Worm (Caenorhabditis elegans) whole organism, young adult: ENCODE data around the gene svh-2.
A peak's percentile ranks its signal among the peaks of the same experiment; 100 is the strongest.

Source experiments
- C06A6.2 ChIP-seq: fragments of 200-800 bp; sonication (Bioruptor generic); conservative IDR thresholded peaks from 2 replicates; pipeline ENCODE4 v1.3.6; 2022; ENCODE audit warnings: missing genetic modification characterization, missing compliant biosample characterization
- D2030.7 ChIP-seq: fragments of 200-800 bp; sonication (Bioruptor generic); IDR thresholded peaks from 2 replicates; pipeline ENCODE4 v1.3.6; 2022; ENCODE audit warnings: missing genetic modification reagents, missing genetic modification characterization, missing compliant biosample characterization
- F22D6.2 ChIP-seq: sonication (generic microtip); optimal IDR thresholded peaks from 2 replicates; lab custom pipeline; 2016; ENCODE audit warnings: mild to moderate bottlenecking, missing genetic modification characterization, missing compliant biosample characterization
- F55B11.4 ChIP-seq: sonication (generic microtip); optimal IDR thresholded peaks from 2 replicates; lab custom pipeline; 2016; ENCODE audit warnings: missing compliant biosample characterization, missing genetic modification characterization, borderline replicate concordance; ENCODE audit not compliant: insufficient read depth
- F57A8.1 ChIP-seq: fragments of 200-800 bp; sonication (Bioruptor generic); optimal IDR thresholded peaks from 2 replicates; lab custom pipeline; 2018; ENCODE audit warnings: mild to moderate bottlenecking, missing genetic modification characterization, moderate library complexity, missing compliant biosample characterization
- K11D2.4 ChIP-seq: fragments of 200-800 bp; sonication (Bioruptor generic); IDR thresholded peaks from 2 replicates; pipeline ENCODE4 v1.3.6; 2022; ENCODE audit warnings: missing genetic modification reagents, missing genetic modification characterization, missing compliant biosample characterization
- Y53F4B.3 ChIP-seq: fragments of 200-800 bp; sonication (Bioruptor generic); IDR thresholded peaks from 2 replicates; pipeline ENCODE4 v1.3.6; 2022; ENCODE audit warnings: missing genetic modification reagents, missing genetic modification characterization, missing compliant biosample characterization
- Y53G8AR.9 ChIP-seq: fragments of 200-800 bp; sonication (Bioruptor generic); conservative IDR thresholded peaks from 2 replicates; pipeline ENCODE4 v1.3.6; 2022; ENCODE audit warnings: missing genetic modification reagents, missing genetic modification characterization, missing compliant biosample characterization
- Y56A3A.18 ChIP-seq: fragments of 200-800 bp; sonication (Bioruptor generic); IDR thresholded peaks from 2 replicates; pipeline ENCODE4 v1.3.6; 2022; ENCODE audit warnings: missing genetic modification reagents, missing genetic modification characterization, missing compliant biosample characterization
- akir-1 ChIP-seq: fragments of 200-800 bp; sonication (Bioruptor generic); optimal IDR thresholded peaks from 2 replicates; lab custom pipeline; 2018; ENCODE audit warnings: mild to moderate bottlenecking, missing genetic modification characterization, moderate library complexity, missing compliant biosample characterization
- aptf-2 ChIP-seq: fragments of 200-800 bp; sonication (Bioruptor generic); conservative IDR thresholded peaks from 2 replicates; pipeline ENCODE4 v1.3.6; 2022; ENCODE audit warnings: missing genetic modification reagents, missing genetic modification characterization, missing compliant biosample characterization
- aptf-3 ChIP-seq: fragments of 200-800 bp; sonication (Bioruptor generic); IDR thresholded peaks from 2 replicates; pipeline ENCODE4 v1.3.6; 2022; ENCODE audit warnings: missing genetic modification characterization, missing compliant biosample characterization
- ceh-27 ChIP-seq: fragments of 200-800 bp; sonication (Bioruptor generic); optimal IDR thresholded peaks from 2 replicates; lab custom pipeline; 2018; ENCODE audit warnings: mild to moderate bottlenecking, missing genetic modification characterization, moderate library complexity, missing compliant biosample characterization
- ceh-58 ChIP-seq: fragments of 200-800 bp; sonication (Bioruptor generic); IDR thresholded peaks from 2 replicates; pipeline ENCODE4 v1.3.6; 2022; ENCODE audit warnings: missing genetic modification characterization, missing compliant biosample characterization
- ceh-91 ChIP-seq: fragments of 200-800 bp; sonication (Bioruptor generic); IDR thresholded peaks from 2 replicates; pipeline ENCODE4 v1.3.6; 2022; ENCODE audit warnings: missing genetic modification reagents, missing genetic modification characterization, missing compliant biosample characterization
- chd-7 ChIP-seq: sonication (generic microtip); optimal IDR thresholded peaks from 2 replicates; lab custom pipeline; 2016; ENCODE audit warnings: mild to moderate bottlenecking, missing genetic modification characterization, moderate library complexity, missing compliant biosample characterization
- dox-1 ChIP-seq: fragments of 200-800 bp; sonication (Bioruptor generic); IDR thresholded peaks from 2 replicates; pipeline ENCODE4 v1.3.6; 2022; ENCODE audit warnings: missing genetic modification reagents, missing genetic modification characterization, missing compliant biosample characterization
- dpl-1 ChIP-seq: fragments of 150-350 bp; optimal IDR thresholded peaks from 2 replicates; lab custom pipeline; 2014; ENCODE audit warnings: missing biosample characterization, missing genetic modification reagents, missing genetic modification characterization
- egl-44 ChIP-seq: fragments of 200-800 bp; sonication (Bioruptor generic); IDR thresholded peaks from 2 replicates; pipeline ENCODE4 v1.3.6; 2022; ENCODE audit warnings: missing genetic modification reagents, missing genetic modification characterization, missing compliant biosample characterization
- ekl-4 ChIP-seq: fragments of 200-800 bp; sonication (Bioruptor generic); IDR thresholded peaks from 2 replicates; pipeline ENCODE4 v1.3.6; 2022; ENCODE audit warnings: missing genetic modification reagents, missing genetic modification characterization, missing compliant biosample characterization
- ets-4 ChIP-seq: fragments of 200-800 bp; sonication (Bioruptor generic); optimal IDR thresholded peaks from 2 replicates; lab custom pipeline; 2018; ENCODE audit warnings: mild to moderate bottlenecking, missing genetic modification characterization, missing compliant biosample characterization
- hlh-12 ChIP-seq: sonication (generic microtip); optimal IDR thresholded peaks from 2 replicates; lab custom pipeline; 2016; ENCODE audit warnings: missing genetic modification characterization, missing compliant biosample characterization
- hmg-1.2 ChIP-seq: fragments of 200-800 bp; sonication (Bioruptor generic); IDR thresholded peaks from 2 replicates; pipeline ENCODE4 v1.3.6; 2022; ENCODE audit warnings: missing genetic modification reagents, missing genetic modification characterization, missing compliant biosample characterization
- hrde-1 ChIP-seq: sonication (generic microtip); optimal IDR thresholded peaks from 2 replicates; lab custom pipeline; 2016; ENCODE audit warnings: missing genetic modification characterization, mild to moderate bottlenecking, missing compliant biosample characterization, moderate library complexity, missing genotype, missing genetic modification reagents, borderline replicate concordance
- hsf-1 ChIP-seq: fragments of 200-800 bp; sonication (Bioruptor generic); IDR thresholded peaks from 2 replicates; pipeline ENCODE4 v1.3.6; 2022; ENCODE audit warnings: missing genetic modification reagents, missing genetic modification characterization, missing compliant biosample characterization
- let-526 ChIP-seq: fragments of 200-800 bp; sonication (Bioruptor generic); IDR thresholded peaks from 2 replicates; pipeline ENCODE4 v1.3.6; 2022; ENCODE audit warnings: missing genetic modification reagents, missing genetic modification characterization, missing compliant biosample characterization
- let-607 ChIP-seq, 2 experiments: fragments of 200-800 bp in 1 of 2; sonication (Bioruptor generic) in 1 of 2; sonication (generic microtip) in 1 of 2; optimal IDR thresholded peaks; 2 replicates each; lab custom pipeline; 2016 to 2018; ENCODE audit warnings: mild to moderate bottlenecking in 2 of 2, missing compliant biosample characterization in 2 of 2, missing genetic modification characterization in 2 of 2, moderate library complexity in 2 of 2, missing genotype in 1 of 2
- lin-35 ChIP-seq, 3 experiments: fragments of 150-350 bp in 2 of 3; sonication (generic microtip) in 1 of 3; optimal IDR thresholded peaks; 2 replicates each; lab custom pipeline; 2014 to 2018; ENCODE audit warnings: missing biosample characterization in 3 of 3, missing genetic modification characterization in 3 of 3, missing genetic modification reagents in 3 of 3
- lin-54 ChIP-seq: fragments of 200-800 bp; sonication (Bioruptor generic); optimal IDR thresholded peaks from 2 replicates; lab custom pipeline; 2018; ENCODE audit warnings: mild to moderate bottlenecking, missing genetic modification characterization, missing compliant biosample characterization
- lsl-1 ChIP-seq: fragments of 200-800 bp; sonication (Bioruptor generic); optimal IDR thresholded peaks from 2 replicates; lab custom pipeline; 2018; ENCODE audit warnings: mild to moderate bottlenecking, missing genetic modification characterization, moderate library complexity, missing compliant biosample characterization
- lsy-27 ChIP-seq: sonication (generic microtip); optimal IDR thresholded peaks from 2 replicates; lab custom pipeline; 2017; ENCODE audit warnings: missing genetic modification characterization, mild to moderate bottlenecking, missing compliant biosample characterization, antibody characterized with exemption, missing genotype, borderline replicate concordance; ENCODE audit not compliant: insufficient read depth
- madf-10 ChIP-seq: sonication (generic microtip); optimal IDR thresholded peaks from 2 replicates; lab custom pipeline; 2016; ENCODE audit warnings: mild to moderate bottlenecking, missing genetic modification characterization, missing compliant biosample characterization
- madf-6 ChIP-seq: fragments of 200-800 bp; sonication (Bioruptor generic); IDR thresholded peaks from 2 replicates; pipeline ENCODE4 v1.3.6; 2022; ENCODE audit warnings: missing genetic modification reagents, missing genetic modification characterization, missing compliant biosample characterization
- mcd-1 ChIP-seq: fragments of 200-800 bp; sonication (Bioruptor generic); IDR thresholded peaks from 2 replicates; pipeline ENCODE4 v1.3.6; 2022; ENCODE audit warnings: missing genetic modification reagents, missing genetic modification characterization, missing compliant biosample characterization
- mel-28 ChIP-seq: sonication (generic microtip); optimal IDR thresholded peaks from 2 replicates; lab custom pipeline; 2016; ENCODE audit warnings: borderline replicate concordance, mild to moderate bottlenecking, missing genetic modification characterization, missing compliant biosample characterization
- mes-4 ChIP-seq: sonication (generic microtip); optimal IDR thresholded peaks from 2 replicates; lab custom pipeline; 2016; ENCODE audit warnings: missing genotype, missing genetic modification characterization, missing compliant biosample characterization
- nfya-2 ChIP-seq: fragments of 200-800 bp; sonication (Bioruptor generic); IDR thresholded peaks from 2 replicates; pipeline ENCODE4 v1.3.6; 2022; ENCODE audit warnings: missing genetic modification reagents, missing genetic modification characterization, missing compliant biosample characterization
- nfyb-1 ChIP-seq: fragments of 200-800 bp; sonication (Bioruptor generic); IDR thresholded peaks from 2 replicates; pipeline ENCODE4 v1.3.6; 2022; ENCODE audit warnings: missing genetic modification reagents, missing genetic modification characterization, missing compliant biosample characterization
- nhr-179 ChIP-seq: sonication (generic microtip); optimal IDR thresholded peaks from 2 replicates; lab custom pipeline; 2016; ENCODE audit warnings: mild to moderate bottlenecking, missing genetic modification characterization, missing compliant biosample characterization
- nhr-27 ChIP-seq: fragments of 200-800 bp; sonication (Bioruptor generic); optimal IDR thresholded peaks from 2 replicates; lab custom pipeline; 2018; ENCODE audit warnings: mild to moderate bottlenecking, missing genetic modification characterization, moderate library complexity, missing compliant biosample characterization
- repo-1 ChIP-seq: sonication (generic microtip); optimal IDR thresholded peaks from 2 replicates; lab custom pipeline; 2017; ENCODE audit warnings: mild to moderate bottlenecking, missing genetic modification characterization, missing compliant biosample characterization
- snpc-4 ChIP-seq, 5 experiments: fragments of 150-350 bp in 1 of 5; sonication (generic microtip) in 4 of 5; optimal IDR thresholded peaks; 2 replicates each; lab custom pipeline; 2014 to 2018; ENCODE audit warnings: missing genetic modification characterization in 5 of 5, missing biosample characterization in 3 of 5, antibody characterized with exemption in 2 of 5, mild to moderate bottlenecking in 2 of 5, missing compliant biosample characterization in 2 of 5, missing genotype in 2 of 5, moderate library complexity in 2 of 5, missing genetic modification reagents in 1 of 5
- tbx-9 ChIP-seq: sonication (generic microtip); optimal IDR thresholded peaks from 2 replicates; lab custom pipeline; 2016; ENCODE audit warnings: borderline replicate concordance, missing genetic modification characterization, inconsistent platforms, missing compliant biosample characterization
- unc-130 ChIP-seq: sonication (generic microtip); optimal IDR thresholded peaks from 2 replicates; lab custom pipeline; 2016; ENCODE audit warnings: missing genetic modification reagents, missing genetic modification characterization, missing compliant biosample characterization
- zfh-2 ChIP-seq: fragments of 200-800 bp; sonication (Bioruptor generic); conservative IDR thresholded peaks from 2 replicates; pipeline ENCODE4 v1.3.6; 2022; ENCODE audit warnings: missing genetic modification reagents, missing genetic modification characterization, missing compliant biosample characterization
- ztf-25 ChIP-seq: fragments of 200-800 bp; sonication (Bioruptor generic); IDR thresholded peaks from 2 replicates; pipeline ENCODE4 v1.3.6; 2022; ENCODE audit warnings: missing genetic modification reagents, missing genetic modification characterization, missing compliant biosample characterization
- ztf-26 ChIP-seq: sonication (generic microtip); optimal IDR thresholded peaks from 2 replicates; lab custom pipeline; 2017; ENCODE audit warnings: missing genetic modification characterization, missing compliant biosample characterization
- ztf-28 ChIP-seq: fragments of 200-800 bp; sonication (Bioruptor generic); IDR thresholded peaks from 2 replicates; pipeline ENCODE4 v1.3.6; 2022; ENCODE audit warnings: missing genetic modification reagents, missing genetic modification characterization, missing compliant biosample characterization

Gene svh-2

DNA sequence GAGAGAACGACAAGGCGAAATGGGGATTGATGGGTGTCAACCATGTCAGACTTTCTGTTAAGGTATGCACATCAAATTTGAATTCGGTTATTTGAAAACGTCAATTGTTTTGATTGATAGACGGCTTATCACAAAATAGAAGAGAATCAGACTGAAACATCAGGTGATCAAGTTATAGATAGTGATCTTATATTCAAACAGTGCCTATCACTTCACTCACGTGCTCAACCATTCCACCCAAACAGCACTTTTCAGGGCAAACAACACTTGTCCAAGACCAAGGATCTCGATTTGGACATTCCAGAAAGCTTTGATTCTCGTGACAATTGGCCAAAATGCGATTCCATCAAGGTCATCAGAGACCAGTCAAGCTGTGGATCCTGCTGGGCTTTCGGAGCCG is 54.5 kb downstream of the svh-2 start:
- TF ChIP-seq let-607 (tag; optimal IDR thresholded peaks at IDR 0.05; lab: Kevin White, UChicago) (peak in 1 of 2 experiments; percentile 41), ztf-25 (GFP tag; lab: Robert Waterston, UW) (no peak), egl-44 (no peak), let-526 (GFP tag; lab: Robert Waterston, UW) (no peak), D2030.7 (GFP tag; lab: Robert Waterston, UW) (no peak), mcd-1 (GFP tag; lab: Robert Waterston, UW) (no peak), mel-28 (tag; lab: Kevin White, UChicago) (no peak), lin-54 (no peak), C06A6.2 (GFP tag; lab: Robert Waterston, UW) (no peak), Y53G8AR.9 (peak; percentile 59), nhr-179 (tag; lab: Kevin White, UChicago) (no peak), lsy-27 (no peak), ceh-58 (no peak), nhr-27 (tag; lab: Kevin White, UChicago) (no peak), madf-6 (GFP tag; lab: Robert Waterston, UW) (no peak), ceh-27 (GFP tag; lab: Kevin White, UChicago) (no peak), nfyb-1 (no peak), tbx-9 (tag; lab: Kevin White, UChicago) (no peak), aptf-3 (GFP tag; lab: Robert Waterston, UW) (no peak), ztf-26 (no peak), K11D2.4 (GFP tag; lab: Robert Waterston, UW) (no peak), Y56A3A.18 (GFP tag; lab: Robert Waterston, UW) (no peak), F57A8.1 (no peak), F55B11.4 (no peak), repo-1 (tag; lab: Kevin White, UChicago) (peak; percentile 40), hsf-1 (0 out of 2 replicates have a peak, but pooled peaks have one; percentile 18), Y53F4B.3 (no peak), ets-4 (GFP tag; lab: Kevin White, UChicago) (peak; percentile 29), nfya-2 (GFP tag; lab: Robert Waterston, UW) (no peak), ceh-91 (no peak), hmg-1.2 (GFP tag; lab: Robert Waterston, UW) (no peak), unc-130 (GFP tag; lab: Kevin White, UChicago) (no peak), snpc-4 (GFP tag; optimal IDR thresholded peaks at IDR 0.05; lab: Kevin White, UChicago) (no peak), snpc-4 (tag; optimal IDR thresholded peaks at IDR 0.05; lab: Kevin White, UChicago) (no peak), hlh-12 (tag; lab: Kevin White, UChicago) (no peak), aptf-2 (no peak), mes-4 (tag; lab: Kevin White, UChicago) (no peak)

ce11 chrX:6609251-6609650 is 56.2 kb downstream of the svh-2 start:
- no peak for TF ChIP-seq F22D6.2 (tag; lab: Kevin White, UChicago)
- TF ChIP-seq aptf-3 (GFP tag; lab: Robert Waterston, UW), result no peak
- no peak for TF ChIP-seq D2030.7 (GFP tag; lab: Robert Waterston, UW)
- TF ChIP-seq tbx-9 (tag; lab: Kevin White, UChicago), result no peak
- TF ChIP-seq let-607 (tag; optimal IDR thresholded peaks at IDR 0.05; lab: Kevin White, UChicago), result no peak
- TF ChIP-seq ztf-26, result no peak
- 0 out of 2 replicates have a peak, but pooled peaks have one; percentile 5 for TF ChIP-seq dox-1
- no peak for TF ChIP-seq lin-35 (GFP tag; optimal IDR thresholded peaks at IDR 0.05; lab: Kevin White, UChicago)
- TF ChIP-seq ceh-58, result no peak
- peak; percentile 4; the same call in 1 of the 2 replicates for TF ChIP-seq hmg-1.2 (GFP tag; lab: Robert Waterston, UW)
- TF ChIP-seq ekl-4, result peak; percentile 18; the same call in 1 of the 2 replicates
- TF ChIP-seq chd-7 (tag; lab: Kevin White, UChicago), result peak; percentile 4
- TF ChIP-seq zfh-2, result no peak
- peak; percentile 96 for TF ChIP-seq repo-1 (tag; lab: Kevin White, UChicago)
- no peak for TF ChIP-seq dpl-1
- TF ChIP-seq ztf-28 (GFP tag; lab: Robert Waterston, UW), result no peak
- no peak for TF ChIP-seq hrde-1 (tag; lab: Kevin White, UChicago)
- TF ChIP-seq madf-10 (tag; lab: Kevin White, UChicago), result peak; percentile 41
- TF ChIP-seq akir-1 (GFP tag; lab: Kevin White, UChicago), result no peak
- no peak for TF ChIP-seq lsl-1 (GFP tag; lab: Kevin White, UChicago)
